Fruit fly (Drosophila melanogaster) whole organism, wandering third instar larva: Measurements from ENCODE around the gene CG32333.

Source experiments
- Abd-B ChIP-seq: fragments of >200 bp; optimal IDR thresholded peaks from 2 replicates; lab custom pipeline; 2017; ENCODE audit warnings: missing biosample characterization, missing genetic modification characterization
- CG32264 ChIP-seq: fragments of 200-800 bp; sonication (Bioruptor generic); optimal IDR thresholded peaks from 2 replicates; lab custom pipeline; 2016; ENCODE audit warnings: missing biosample characterization, missing genetic modification characterization
- CG9705 ChIP-seq: fragments of 200-800 bp; sonication (Bioruptor generic); optimal IDR thresholded peaks from 2 replicates; lab custom pipeline; 2018; ENCODE audit warnings: missing biosample characterization, mild to moderate bottlenecking, missing genetic modification characterization
- CrebA ChIP-seq: fragments of 200-800 bp; sonication (Bioruptor generic); optimal IDR thresholded peaks from 2 replicates; lab custom pipeline; 2016; ENCODE audit warnings: missing biosample characterization, mild to moderate bottlenecking, missing genetic modification characterization, borderline replicate concordance
- Dfd ChIP-seq: fragments of >200 bp; optimal IDR thresholded peaks from 2 replicates; lab custom pipeline; 2017; ENCODE audit warnings: missing biosample characterization, missing genetic modification characterization
- Dif ChIP-seq: fragments of 200-275, 200-300 bp; sonication (Bioruptor generic); optimal IDR thresholded peaks from 2 replicates; lab custom pipeline; 2018; ENCODE audit warnings: missing biosample characterization, missing genetic modification characterization; ENCODE audit not compliant: partially characterized antibody
- GATAd ChIP-seq: sonication (Bioruptor generic); optimal IDR thresholded peaks from 2 replicates; lab custom pipeline; 2016; ENCODE audit warnings: missing biosample characterization, missing genetic modification characterization
- HLH106 ChIP-seq: fragments of 200-800 bp; optimal IDR thresholded peaks from 3 replicates; lab custom pipeline; 2019; ENCODE audit warnings: missing biosample characterization, mild to moderate bottlenecking, missing genetic modification characterization, moderate library complexity
- Hnf4 ChIP-seq: fragments of 200-800 bp; sonication (Bioruptor generic); optimal IDR thresholded peaks from 2 replicates; lab custom pipeline; 2016; ENCODE audit warnings: missing biosample characterization, mild to moderate bottlenecking, missing genetic modification characterization
- Hr78 ChIP-seq: fragments of >200 bp; optimal IDR thresholded peaks from 2 replicates; lab custom pipeline; 2017; ENCODE audit warnings: missing biosample characterization, missing genetic modification characterization
- Hr83 ChIP-seq: fragments of 200-300 bp; sonication (Bioruptor generic); optimal IDR thresholded peaks from 2 replicates; lab custom pipeline; 2016; ENCODE audit warnings: missing biosample characterization, mild to moderate bottlenecking, missing genetic modification characterization, moderate library complexity; ENCODE audit not compliant: poor library complexity, severe bottlenecking
- Jra ChIP-seq: sonication (Bioruptor generic); optimal IDR thresholded peaks from 2 replicates; lab custom pipeline; 2016; ENCODE audit warnings: missing biosample characterization, missing genetic modification characterization
- Mio ChIP-seq: sonication (Bioruptor generic); optimal IDR thresholded peaks from 2 replicates; lab custom pipeline; 2016; ENCODE audit warnings: missing biosample characterization, missing genetic modification characterization
- Myc ChIP-seq: fragments of >200 bp; optimal IDR thresholded peaks from 2 replicates; lab custom pipeline; 2017
- N ChIP-seq: fragments of >200 bp; optimal IDR thresholded peaks from 2 replicates; lab custom pipeline; 2018; ENCODE audit warnings: missing biosample characterization, missing external identifiers, missing genetic modification characterization
- OdsH ChIP-seq: fragments of 200-800 bp; sonication (Bioruptor generic); optimal IDR thresholded peaks from 2 replicates; lab custom pipeline; 2016; ENCODE audit warnings: missing biosample characterization, mild to moderate bottlenecking, missing genetic modification characterization
- Rel ChIP-seq, 2 experiments: fragments of 200-800 bp; sonication (Bioruptor generic) in 1 of 2; optimal IDR thresholded peaks; 2 replicates in 1 of 2; 3 replicates in 1 of 2; lab custom pipeline; 2016 to 2019; ENCODE audit warnings: mild to moderate bottlenecking in 2 of 2, missing biosample characterization in 2 of 2, missing genetic modification characterization in 2 of 2, moderate library complexity in 1 of 2
- Sp1 ChIP-seq: fragments of 200-800 bp; sonication (Bioruptor generic); optimal IDR thresholded peaks from 3 replicates; lab custom pipeline; 2019; ENCODE audit warnings: missing biosample characterization, mild to moderate bottlenecking, missing genetic modification characterization, moderate library complexity
- Vsx2 ChIP-seq: fragments of 200-300, 225-300 bp; sonication (Bioruptor generic); optimal IDR thresholded peaks from 2 replicates; lab custom pipeline; 2018; ENCODE audit warnings: missing biosample characterization, missing genetic modification characterization; ENCODE audit not compliant: partially characterized antibody
- br ChIP-seq: fragments of 200-800 bp; sonication (Bioruptor generic); optimal IDR thresholded peaks from 2 replicates; lab custom pipeline; 2016; ENCODE audit warnings: missing biosample characterization, missing genetic modification characterization
- brk ChIP-seq: fragments of 200-800 bp; sonication (Bioruptor generic); optimal IDR thresholded peaks from 2 replicates; lab custom pipeline; 2016; ENCODE audit warnings: missing biosample characterization, mild to moderate bottlenecking, missing genetic modification characterization
- dl ChIP-seq, 2 experiments: fragments of 175-275, 200-275 bp in 1 of 2; fragments of 200-275 bp in 1 of 2; sonication (Bioruptor generic); optimal IDR thresholded peaks; lab custom pipeline; 2018; ENCODE audit warnings: mild to moderate bottlenecking in 2 of 2, missing biosample characterization in 2 of 2, missing genetic modification characterization in 2 of 2, moderate library complexity in 2 of 2; ENCODE audit not compliant: partially characterized antibody in 2 of 2, insufficient read depth in 1 of 2
- dmrt93B ChIP-seq: fragments of 200-800 bp; sonication (Bioruptor generic); optimal IDR thresholded peaks from 2 replicates; lab custom pipeline; 2018; ENCODE audit warnings: missing biosample characterization, mild to moderate bottlenecking, missing genetic modification characterization
- dsf ChIP-seq: sonication (Bioruptor generic); optimal IDR thresholded peaks from 2 replicates; lab custom pipeline; 2016; ENCODE audit warnings: missing biosample characterization, missing genetic modification characterization, borderline replicate concordance
- ey ChIP-seq: fragments of 200-800 bp; sonication (Bioruptor generic); optimal IDR thresholded peaks from 2 replicates; lab custom pipeline; 2016; ENCODE audit warnings: missing biosample characterization, missing genetic modification characterization
- foxo ChIP-seq, 2 experiments: fragments of 200-800 bp; sonication (Bioruptor generic); optimal IDR thresholded peaks; 2 replicates in 1 of 2; 3 replicates in 1 of 2; lab custom pipeline; 2016 to 2017; ENCODE audit warnings: missing biosample characterization in 2 of 2, missing genetic modification characterization in 2 of 2
- fru ChIP-seq: fragments of 200-800 bp; sonication (Bioruptor generic); optimal IDR thresholded peaks from 3 replicates; lab custom pipeline; 2016; ENCODE audit warnings: missing biosample characterization, mild to moderate bottlenecking, missing genetic modification characterization
- h ChIP-seq: fragments of 200-800 bp; sonication (Bioruptor generic); optimal IDR thresholded peaks from 3 replicates; lab custom pipeline; 2016; ENCODE audit warnings: missing biosample characterization, mild to moderate bottlenecking, missing genetic modification characterization
- jim ChIP-seq: fragments of 175-275, 200-325 bp; sonication (Bioruptor generic); optimal IDR thresholded peaks from 2 replicates; lab custom pipeline; 2016; ENCODE audit warnings: missing biosample characterization, mild to moderate bottlenecking, missing genetic modification characterization
- lola ChIP-seq: fragments of >200 bp; optimal IDR thresholded peaks from 2 replicates; lab custom pipeline; 2017; ENCODE audit warnings: missing biosample characterization, missing genetic modification characterization
- pan ChIP-seq: fragments of >200 bp; optimal IDR thresholded peaks from 2 replicates; lab custom pipeline; 2017
- psq ChIP-seq: fragments of 200-800 bp; sonication (Bioruptor generic); optimal IDR thresholded peaks from 3 replicates; lab custom pipeline; 2017; ENCODE audit warnings: missing biosample characterization, mild to moderate bottlenecking, missing genetic modification characterization, moderate library complexity
- rgr ChIP-seq: fragments of 200-800 bp; sonication (Bioruptor generic); optimal IDR thresholded peaks from 3 replicates; lab custom pipeline; 2016; ENCODE audit warnings: missing biosample characterization, mild to moderate bottlenecking, missing genetic modification characterization
- sage ChIP-seq: fragments of 200-800 bp; sonication (Bioruptor generic); optimal IDR thresholded peaks from 2 replicates; lab custom pipeline; 2016; ENCODE audit warnings: missing biosample characterization, mild to moderate bottlenecking, missing genetic modification characterization
- sv ChIP-seq: fragments of 200-800 bp; sonication (Bioruptor generic); optimal IDR thresholded peaks from 3 replicates; lab custom pipeline; 2016; ENCODE audit warnings: missing biosample characterization, missing genetic modification characterization
- tai ChIP-seq: sonication (Bioruptor generic); optimal IDR thresholded peaks from 2 replicates; lab custom pipeline; 2016; ENCODE audit warnings: missing biosample characterization, missing genetic modification characterization
- usp ChIP-seq: fragments of >200 bp; optimal IDR thresholded peaks from 2 replicates; lab custom pipeline; 2017; ENCODE audit warnings: missing biosample characterization, missing genetic modification characterization
- woc ChIP-seq: sonication (Bioruptor generic); optimal IDR thresholded peaks from 2 replicates; lab custom pipeline; 2016; ENCODE audit warnings: missing biosample characterization, mild to moderate bottlenecking, missing genetic modification characterization

The CG32333 gene

dm6 chr3L:1334571-1335427 is 59.0 kb downstream of the CG32333 start, which contains the start of the genes Hmbs and CG2211:
TSS of gene Hmbs (plus strand) at chr3L:1334889.
TSS of gene CG2211 (minus strand) at chr3L:1335359.
- TF ChIP-seq foxo (GFP tag; optimal IDR thresholded peaks at IDR 0.05; lab: Kevin White, UChicago), result peak; percentile 56 to 86
- peak; percentile 69 for TF ChIP-seq jim (GFP tag; lab: Kevin White, UChicago)
- TF ChIP-seq sv (GFP tag; lab: Kevin White, UChicago), result peak; percentile 90
- no peak for TF ChIP-seq GATAd
- no peak for TF ChIP-seq brk
- TF ChIP-seq Hr78 (GFP tag; lab: Kevin White, UChicago), result no peak
- TF ChIP-seq HLH106 (tag; lab: Kevin White, UChicago), result peak; percentile 86
- TF ChIP-seq Dfd, result no peak
- TF ChIP-seq br (GFP tag; lab: Kevin White, UChicago), result peak; percentile 73
- no peak for TF ChIP-seq dsf (GFP tag; lab: Kevin White, UChicago)
- peak; percentile 78 for TF ChIP-seq psq (GFP tag; lab: Kevin White, UChicago)
- TF ChIP-seq tai (GFP tag; lab: Kevin White, UChicago), result no peak
- no peak for TF ChIP-seq CrebA (GFP tag; lab: Kevin White, UChicago)
- TF ChIP-seq usp (GFP tag; lab: Kevin White, UChicago), result no peak
- TF ChIP-seq Mio (GFP tag; lab: Kevin White, UChicago), result peak; percentile 37
- peak; percentile 84 for TF ChIP-seq CG9705
- peak; percentile 50 for TF ChIP-seq CG32264 (GFP tag; lab: Kevin White, UChicago)
- peak; percentile 22 for TF ChIP-seq Dif (GFP tag; lab: Kevin White, UChicago)
- peak; percentile 83 for TF ChIP-seq fru (GFP tag; lab: Kevin White, UChicago)
- TF ChIP-seq sage (GFP tag; lab: Kevin White, UChicago), result no peak
- TF ChIP-seq Hnf4 (GFP tag; lab: Kevin White, UChicago), result no peak
- TF ChIP-seq Vsx2, result no peak
- peak; percentile 70 for TF ChIP-seq OdsH (GFP tag; lab: Kevin White, UChicago)
- TF ChIP-seq pan (lab: Kevin White, UChicago), result no peak
- no peak for TF ChIP-seq dmrt93B (GFP tag; lab: Kevin White, UChicago)
- peak; percentile 86 for TF ChIP-seq rgr (GFP tag; lab: Kevin White, UChicago)
- no peak for TF ChIP-seq dl (GFP tag; optimal IDR thresholded peaks at IDR 0.05; lab: Kevin White, UChicago; ENCODE audit: insufficient read depth in 1 of 2, partially characterized antibody in 2 of 2)
- no peak for TF ChIP-seq N (GFP tag; lab: Kevin White, UChicago)
- peak; percentile 76 for TF ChIP-seq Sp1 (GFP tag; lab: Kevin White, UChicago)
- peak; percentile 46 for TF ChIP-seq Rel (GFP tag; optimal IDR thresholded peaks at IDR 0.05; lab: Kevin White, UChicago)
- peak; percentile 98 for TF ChIP-seq Rel (tag; optimal IDR thresholded peaks at IDR 0.05; lab: Kevin White, UChicago)
- no peak for TF ChIP-seq lola
- TF ChIP-seq ey (GFP tag; lab: Kevin White, UChicago), result peak; percentile 87
- no peak for TF ChIP-seq woc (GFP tag; lab: Kevin White, UChicago)
- TF ChIP-seq h (GFP tag; lab: Kevin White, UChicago), result peak; percentile 94
- no peak for TF ChIP-seq Abd-B
- peak; percentile 60 for TF ChIP-seq Jra (GFP tag; lab: Kevin White, UChicago)
- TF ChIP-seq Hr83 (GFP tag; lab: Kevin White, UChicago), result peak; percentile 74
- TF ChIP-seq Myc (lab: Kevin White, UChicago), result peak; percentile 7

- TF ChIP-seq lola, result no peak
- no peak for TF ChIP-seq Mio (GFP tag; lab: Kevin White, UChicago)
- TF ChIP-seq Hnf4 (GFP tag; lab: Kevin White, UChicago), result peak; percentile 73
- peak; percentile 59 for TF ChIP-seq OdsH (GFP tag; lab: Kevin White, UChicago)
- TF ChIP-seq fru (GFP tag; lab: Kevin White, UChicago), result peak; percentile 62
- TF ChIP-seq foxo (GFP tag; optimal IDR thresholded peaks at IDR 0.05; lab: Kevin White, UChicago), result peak; percentile 29 to 76
- no peak for TF ChIP-seq sage (GFP tag; lab: Kevin White, UChicago)
- no peak for TF ChIP-seq sv (GFP tag; lab: Kevin White, UChicago)
- TF ChIP-seq Sp1 (GFP tag; lab: Kevin White, UChicago), result peak; percentile 23
- no peak for TF ChIP-seq Dfd
- TF ChIP-seq ey (GFP tag; lab: Kevin White, UChicago), result peak; percentile 70
- TF ChIP-seq Vsx2, result no peak
- TF ChIP-seq woc (GFP tag; lab: Kevin White, UChicago), result peak; percentile 82
- TF ChIP-seq dl (GFP tag; optimal IDR thresholded peaks at IDR 0.05; lab: Kevin White, UChicago; ENCODE audit: insufficient read depth in 1 of 2, partially characterized antibody in 2 of 2), result peak in 1 of 2 experiments; percentile 22
- TF ChIP-seq N (GFP tag; lab: Kevin White, UChicago), result no peak
- no peak for TF ChIP-seq Hr83 (GFP tag; lab: Kevin White, UChicago)
- peak; percentile 61 for TF ChIP-seq br (GFP tag; lab: Kevin White, UChicago)
- peak; percentile 65 for TF ChIP-seq HLH106 (tag; lab: Kevin White, UChicago)
- no peak for TF ChIP-seq pan (lab: Kevin White, UChicago)
- peak; percentile 40 for TF ChIP-seq rgr (GFP tag; lab: Kevin White, UChicago)
- no peak for TF ChIP-seq GATAd
- TF ChIP-seq Abd-B, result no peak
- no peak for TF ChIP-seq brk
- peak; percentile 46 for TF ChIP-seq psq (GFP tag; lab: Kevin White, UChicago)
- TF ChIP-seq dsf (GFP tag; lab: Kevin White, UChicago), result no peak
- TF ChIP-seq Dif (GFP tag; lab: Kevin White, UChicago), result no peak
- no peak for TF ChIP-seq CrebA (GFP tag; lab: Kevin White, UChicago)
- TF ChIP-seq Myc (lab: Kevin White, UChicago), result no peak
- TF ChIP-seq Hr78 (GFP tag; lab: Kevin White, UChicago), result no peak
- TF ChIP-seq CG9705, result peak; percentile 9
- no peak for TF ChIP-seq Rel (GFP tag; optimal IDR thresholded peaks at IDR 0.05; lab: Kevin White, UChicago)
- TF ChIP-seq Rel (tag; optimal IDR thresholded peaks at IDR 0.05; lab: Kevin White, UChicago), result no peak
- no peak for TF ChIP-seq tai (GFP tag; lab: Kevin White, UChicago)
- no peak for TF ChIP-seq dmrt93B (GFP tag; lab: Kevin White, UChicago)
- no peak for TF ChIP-seq usp (GFP tag; lab: Kevin White, UChicago)
- peak; percentile 68 for TF ChIP-seq h (GFP tag; lab: Kevin White, UChicago)
- TF ChIP-seq Jra (GFP tag; lab: Kevin White, UChicago), result peak; percentile 27
- TF ChIP-seq jim (GFP tag; lab: Kevin White, UChicago), result no peak
- TF ChIP-seq CG32264 (GFP tag; lab: Kevin White, UChicago), result no peak
Observed at dm6 chr3L:1335428-1335764, 59.6 kb downstream of the CG32333 start.
